Fruit fly (Drosophila melanogaster) whole organism, pupa: ENCODE results near the gene Hmt-1.

Experiments
- CG10348 ChIP-seq: fragments of 200-800 bp; sonication (Bioruptor generic); IDR thresholded peaks from 2 replicates; pipeline ENCODE4 v1.3.6; 2022; ENCODE audit warnings: missing biosample characterization, missing genetic modification characterization
- CG12605 ChIP-seq: fragments of 200-800 bp; sonication (Bioruptor generic); IDR thresholded peaks from 2 replicates; pipeline ENCODE4 v1.3.6; 2022; ENCODE audit warnings: missing biosample characterization, missing genetic modification characterization
- CG13204 ChIP-seq: fragments of 200-800 bp; sonication (Bioruptor generic); optimal IDR thresholded peaks from 2 replicates; lab custom pipeline; 2018; ENCODE audit warnings: missing biosample characterization, mild to moderate bottlenecking, missing genetic modification characterization, moderate library complexity
- CG14655 ChIP-seq: fragments of 200-800 bp; sonication (Bioruptor generic); optimal IDR thresholded peaks from 3 replicates; lab custom pipeline; 2017; ENCODE audit warnings: mild to moderate bottlenecking, missing biosample characterization, missing genetic modification reagents, missing genetic modification characterization
- CG15710 ChIP-seq: fragments of 200-800 bp; sonication (Bioruptor generic); optimal IDR thresholded peaks from 2 replicates; lab custom pipeline; 2018; ENCODE audit warnings: missing biosample characterization, mild to moderate bottlenecking, missing genetic modification characterization, moderate library complexity
- CG17806 ChIP-seq: fragments of 200-800 bp; sonication (Bioruptor generic); optimal IDR thresholded peaks from 2 replicates; lab custom pipeline; 2018; ENCODE audit warnings: missing biosample characterization, mild to moderate bottlenecking, missing genetic modification characterization, moderate library complexity
- CG32121 ChIP-seq: fragments of 200-800 bp; sonication (Bioruptor generic); IDR thresholded peaks from 2 replicates; pipeline ENCODE4 v1.3.6; 2022; ENCODE audit warnings: missing biosample characterization, missing genetic modification characterization
- CG34367 ChIP-seq: fragments of 200-800 bp; sonication (Bioruptor generic); optimal IDR thresholded peaks from 2 replicates; lab custom pipeline; 2018; ENCODE audit warnings: missing biosample characterization, mild to moderate bottlenecking, missing genetic modification characterization
- CG4496 ChIP-seq: fragments of 200-800 bp; sonication (Bioruptor generic); IDR thresholded peaks from 3 replicates; pipeline ENCODE4 v1.3.6; 2022; ENCODE audit warnings: missing biosample characterization, missing genetic modification characterization
- CG8301 ChIP-seq: fragments of 200-800 bp; sonication (Bioruptor generic); optimal IDR thresholded peaks from 2 replicates; lab custom pipeline; 2018; ENCODE audit warnings: missing biosample characterization, mild to moderate bottlenecking, missing genetic modification characterization
- CG9948 ChIP-seq: fragments of 200-800 bp; sonication (Bioruptor generic); optimal IDR thresholded peaks from 2 replicates; lab custom pipeline; 2018; ENCODE audit warnings: missing biosample characterization, mild to moderate bottlenecking, missing genetic modification characterization, moderate library complexity
- EcR ChIP-seq: fragments of 200-800 bp; sonication (Bioruptor generic); optimal IDR thresholded peaks from 3 replicates; lab custom pipeline; 2019; ENCODE audit warnings: missing biosample characterization, missing genetic modification characterization, mild to moderate bottlenecking, moderate library complexity, missing genetic modification reagents
- Ets98B ChIP-seq: fragments of 200-800 bp; sonication (Bioruptor generic); IDR thresholded peaks from 2 replicates; pipeline ENCODE4 v1.3.6; 2022; ENCODE audit warnings: missing biosample characterization, missing genetic modification characterization
- Pif1A ChIP-seq: fragments of 200-800 bp; sonication (Bioruptor generic); optimal IDR thresholded peaks from 3 replicates; lab custom pipeline; 2016; ENCODE audit warnings: missing biosample characterization, missing genetic modification characterization
- Pif1B ChIP-seq: fragments of 200-800 bp; sonication (Bioruptor generic); optimal IDR thresholded peaks from 3 replicates; lab custom pipeline; 2016; ENCODE audit warnings: missing biosample characterization, missing genetic modification characterization
- Snoo ChIP-seq: fragments of 200-800 bp; sonication (Bioruptor generic); optimal IDR thresholded peaks from 3 replicates; lab custom pipeline; 2017; ENCODE audit warnings: missing biosample characterization, mild to moderate bottlenecking, missing genetic modification characterization, inconsistent platforms
- fd96Ca ChIP-seq: fragments of 200-800 bp; sonication (Bioruptor generic); IDR thresholded peaks from 3 replicates; pipeline ENCODE4 v1.3.6; 2022; ENCODE audit warnings: missing biosample characterization, missing genetic modification characterization
- gl ChIP-seq: fragments of 200-800 bp; sonication (Bioruptor generic); optimal IDR thresholded peaks from 2 replicates; lab custom pipeline; 2018; ENCODE audit warnings: missing biosample characterization, mild to moderate bottlenecking, missing genetic modification characterization
- rn ChIP-seq: fragments of 200-800 bp; sonication (Bioruptor generic); IDR thresholded peaks from 2 replicates; pipeline ENCODE4 v1.3.6; 2022; ENCODE audit warnings: missing biosample characterization, missing genetic modification characterization

The Hmt-1 gene

dm6 chr3R:15891188-15891820 is 34.0 kb upstream of the Hmt-1 start:
- TF ChIP-seq CG17806 (no peak), CG9948 (tag; lab: Kevin White, UChicago) (no peak), CG14655 (GFP tag; lab: Kevin White, UChicago) (no peak), gl (tag; lab: Kevin White, UChicago) (no peak), rn (GFP tag; lab: Robert Waterston, UW) (no peak), CG4496 (no peak), Pif1A (GFP tag; lab: Kevin White, UChicago) (no peak), Snoo (tag; lab: Kevin White, UChicago) (no peak), CG15710 (tag; lab: Kevin White, UChicago) (no peak), CG10348 (GFP tag; lab: Robert Waterston, UW) (no peak), CG13204 (no peak)
- TF ChIP-seq, all 21 proteins: peak for 0

- no peak for TF ChIP-seq fd96Ca (GFP tag; lab: Robert Waterston, UW)
- no peak for TF ChIP-seq Ets98B (GFP tag; lab: Robert Waterston, UW)
- TF ChIP-seq CG12605 (GFP tag; lab: Robert Waterston, UW) = no peak
- TF ChIP-seq EcR (GFP tag; lab: Kevin White, UChicago) = no peak
- TF ChIP-seq Pif1B (GFP tag; lab: Kevin White, UChicago) = no peak
- no peak for TF ChIP-seq Pif1A (GFP tag; lab: Kevin White, UChicago)
- no peak for TF ChIP-seq CG13204
- no peak for TF ChIP-seq CG14655 (GFP tag; lab: Kevin White, UChicago)
- TF ChIP-seq CG17806 = no peak
- TF ChIP-seq, all 21 proteins: peak for 0
Observed at dm6 chr3R:15875611-15876010, 18.3 kb upstream of the Hmt-1 start, which contains the start of gene CG31183. TSS of gene CG31183 (minus strand) at chr3R:15875939.

- TF ChIP-seq Pif1A (GFP tag; lab: Kevin White, UChicago) = no peak
- TF ChIP-seq CG10348 (GFP tag; lab: Robert Waterston, UW) = no peak
- no peak for TF ChIP-seq CG15710 (tag; lab: Kevin White, UChicago)
- TF ChIP-seq, all 21 proteins: peak for 0
Observed at dm6 chr3R:15872829-15873440, 15.7 kb upstream of the Hmt-1 start.

- TF ChIP-seq CG15710 (tag; lab: Kevin White, UChicago) (no peak), CG4496 (no peak), CG34367 (tag; lab: Kevin White, UChicago) (no peak), CG32121 (GFP tag; lab: Robert Waterston, UW) (no peak), Ets98B (GFP tag; lab: Robert Waterston, UW) (no peak), Pif1A (GFP tag; lab: Kevin White, UChicago) (no peak), CG12605 (GFP tag; lab: Robert Waterston, UW) (no peak), gl (tag; lab: Kevin White, UChicago) (no peak), rn (GFP tag; lab: Robert Waterston, UW) (no peak), Snoo (tag; lab: Kevin White, UChicago) (no peak), CG8301 (tag; lab: Kevin White, UChicago) (no peak), fd96Ca (GFP tag; lab: Robert Waterston, UW) (no peak)
- TF ChIP-seq, all 21 proteins: peak for 0
Observed at dm6 chr3R:15859896-15860295, 2.6 kb upstream of the Hmt-1 start, which contains the start of gene CG9632. TSS of gene CG9632 (plus strand) at chr3R:15860196.

- TF ChIP-seq rn (GFP tag; lab: Robert Waterston, UW) (no peak), EcR (GFP tag; lab: Kevin White, UChicago) (peak; percentile 27)
Observed at dm6 chr3R:15853347-15853746, 3.9 kb downstream of the Hmt-1 start, which contains the start of gene cv-d. TSS of gene cv-d (minus strand) at chr3R:15853581.

dm6 chr3R:15851912-15852311 is 5.4 kb downstream of the Hmt-1 start:
- TF ChIP-seq EcR (GFP tag; lab: Kevin White, UChicago) (peak; percentile 70), Pif1B (GFP tag; lab: Kevin White, UChicago) (no peak), CG17806 (no peak)

- TF ChIP-seq CG13204 = no peak
- TF ChIP-seq CG4496 = 0 out of 3 replicates have a peak, but pooled peaks have one; percentile 23
Observed at dm6 chr3R:15846234-15846633, 11.0 kb downstream of the Hmt-1 start, which contains the start of gene CG4546. TSS of gene CG4546 (plus strand) at chr3R:15846534.

- TF ChIP-seq CG8301 (tag; lab: Kevin White, UChicago) = no peak
- TF ChIP-seq CG13204 = no peak
- TF ChIP-seq CG9948 (tag; lab: Kevin White, UChicago) = no peak
- no peak for TF ChIP-seq Snoo (tag; lab: Kevin White, UChicago)
- TF ChIP-seq rn (GFP tag; lab: Robert Waterston, UW) = no peak
Observed at dm6 chr3R:15839294-15839693, 18.0 kb downstream of the Hmt-1 start, which contains the start of gene Pbp45. TSS of gene Pbp45 (minus strand) at chr3R:15839515.
